Worm (Caenorhabditis elegans) whole organism, late embryonic: ENCODE results near the gene idhg-1.

Experiments
- F13H6.1 ChIP-seq: sonication (generic microtip); optimal IDR thresholded peaks from 2 replicates; lab custom pipeline; 2016; ENCODE audit warnings: missing genetic modification characterization, missing compliant biosample characterization
- Y22D7AL.16 ChIP-seq: sonication (generic microtip); optimal IDR thresholded peaks from 2 replicates; lab custom pipeline; 2016; ENCODE audit warnings: missing genetic modification characterization, missing compliant biosample characterization

Gene idhg-1

ce11 chrIII:4616071-4616571, 47.5 kb downstream of the idhg-1 start, which contains the start of gene lips-3:
lips-3 (plus strand) TSS chrIII:4616528.
- peak; percentile 1 for TF ChIP-seq F13H6.1
- no peak for TF ChIP-seq Y22D7AL.16 (tag; lab: Kevin White, UChicago)
- TF ChIP-seq, all 69 proteins: peak for 1
